Worm (Caenorhabditis elegans): ENCODE data around the gene ergo-1.

DNA sequence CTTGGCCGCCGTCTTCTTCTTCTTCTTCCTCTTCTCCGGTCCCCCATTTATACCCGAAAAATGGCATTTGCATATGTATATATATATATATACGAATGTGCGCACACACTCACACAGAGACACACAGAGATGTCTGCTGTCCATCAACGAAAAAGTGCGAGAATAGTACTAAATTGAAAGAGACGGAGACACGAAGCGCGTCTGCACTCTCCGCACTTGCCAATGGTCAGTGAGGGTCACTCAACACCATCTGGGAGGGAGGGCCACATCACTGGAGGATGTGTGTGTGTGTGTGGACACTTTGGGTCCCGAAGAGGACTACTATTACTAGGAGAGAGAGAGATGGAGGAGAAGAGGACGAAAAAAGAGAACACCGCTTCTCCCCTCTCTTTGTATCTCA is 33.4 kb upstream of the ergo-1 start:
- no peak for TF ChIP-seq unc-62 (GFP tag; optimal IDR thresholded peaks at IDR 0.05)
- TF ChIP-seq ztf-4 (tag; optimal IDR thresholded peaks at IDR 0.05), result peak; percentile 15
- peak; percentile 2 for TF ChIP-seq fkh-10 (GFP tag; optimal IDR thresholded peaks at IDR 0.05)
- TF ChIP-seq nhr-84 (tag; optimal IDR thresholded peaks at IDR 0.05), result no peak
- TF ChIP-seq ceh-88 (GFP tag; IDR thresholded peaks at IDR 0.05), result no peak
- no peak for TF ChIP-seq nhr-237 (tag; optimal IDR thresholded peaks at IDR 0.05)
- TF ChIP-seq lin-14 (GFP tag; optimal IDR thresholded peaks at IDR 0.05), result peak; percentile 98
